Fruit fly (Drosophila melanogaster): ENCODE measurements around the gene CG3719.

The CG3719 gene

dm6 chrX:1392875-1393274, 12.6 kb upstream of the CG3719 start, which contains the start of gene Rilpl (continued):
- TF ChIP-seq Hey (tag; optimal IDR thresholded peaks at IDR 0.05) (no peak), ab (GFP tag; optimal IDR thresholded peaks at IDR 0.05) (no peak), CTCF (GFP tag; optimal IDR thresholded peaks at IDR 0.05) (no peak), jigr1 (GFP tag; IDR thresholded peaks at IDR 0.05) (no peak), CG10979 (tag; optimal IDR thresholded peaks at IDR 0.05) (no peak), CG34422 (GFP tag; IDR thresholded peaks at IDR 0.05) (peak; percentile 7; the same call in 1 of the 3 replicates), CG15479 (GFP tag; optimal IDR thresholded peaks at IDR 0.05) (peak; percentile 1), Hr78 (GFP tag; optimal IDR thresholded peaks at IDR 0.05) (no peak), CG12299 (tag; optimal IDR thresholded peaks at IDR 0.05) (no peak), Max (GFP tag; optimal IDR thresholded peaks at IDR 0.05) (peak; percentile 22), Dbx (GFP tag; IDR thresholded peaks at IDR 0.05) (no peak), ssp (GFP tag; IDR thresholded peaks at IDR 0.05) (no peak), NC2β (GFP tag; optimal IDR thresholded peaks at IDR 0.05) (no peak), CG9817 (tag; optimal IDR thresholded peaks at IDR 0.05) (no peak), CG17912 (GFP tag; optimal IDR thresholded peaks at IDR 0.05) (no peak), Awh (GFP tag; IDR thresholded peaks at IDR 0.05) (no peak), CG12155 (GFP tag; optimal IDR thresholded peaks at IDR 0.05) (peak; percentile 64), CG11560 (tag; IDR thresholded peaks at IDR 0.05) (no peak), sr (GFP tag; IDR thresholded peaks at IDR 0.05) (no peak), chif (GFP tag; optimal IDR thresholded peaks at IDR 0.05) (peak in 1 of 2 experiments; percentile 33), C15 (GFP tag; IDR thresholded peaks at IDR 0.05) (no peak), aop (GFP tag; IDR thresholded peaks at IDR 0.05) (no peak), mirr (GFP tag; optimal IDR thresholded peaks at IDR 0.05) (no peak), grau (tag; optimal IDR thresholded peaks at IDR 0.05) (peak; percentile 24), croc (GFP tag; conservative IDR thresholded peaks at IDR 0.05) (no peak), B-H2 (GFP tag; optimal IDR thresholded peaks at IDR 0.05) (peak; percentile 24), E2f1 (GFP tag; IDR thresholded peaks at IDR 0.05) (peak; percentile 42; the same call in 1 of the 2 replicates), nerfin-2 (GFP tag; IDR thresholded peaks at IDR 0.05; ENCODE audit: partially characterized antibody) (0 out of 2 replicates have a peak, but pooled peaks have one; percentile 28), pzg (GFP tag; optimal IDR thresholded peaks at IDR 0.05) (peak; percentile 93), CG4328 (GFP tag; optimal IDR thresholded peaks at IDR 0.05) (no peak), NC2α (GFP tag; optimal IDR thresholded peaks at IDR 0.05) (no peak), CG10959 (GFP tag; IDR thresholded peaks at IDR 0.05) (no peak), CG6683 (GFP tag; optimal IDR thresholded peaks at IDR 0.05) (no peak), Lim3 (GFP tag; IDR thresholded peaks at IDR 0.05) (no peak), CG2678 (tag; optimal IDR thresholded peaks at IDR 0.05) (no peak), pum (GFP tag; optimal IDR thresholded peaks at IDR 0.05) (no peak), cwo (GFP tag; optimal IDR thresholded peaks at IDR 0.05) (no peak), CG4617 (GFP tag; optimal IDR thresholded peaks at IDR 0.05; ENCODE audit: borderline replicate concordance) (peak; percentile 81), Sry-δ (GFP tag; optimal IDR thresholded peaks at IDR 0.05) (peak; percentile 40), CG12942 (GFP tag; optimal IDR thresholded peaks at IDR 0.05) (no peak), H2.0 (GFP tag; IDR thresholded peaks at IDR 0.05) (no peak; the same call in 1 of the 2 replicates), lmd (GFP tag; IDR thresholded peaks at IDR 0.05) (no peak), CG12236 (GFP tag; optimal IDR thresholded peaks at IDR 0.05) (no peak), gsb-n (tag; optimal IDR thresholded peaks at IDR 0.05) (peak; percentile 75), gem (tag; optimal IDR thresholded peaks at IDR 0.05) (no peak), bsh (GFP tag; optimal IDR thresholded peaks at IDR 0.05) (peak in 1 of 2 experiments; percentile 7), rib (GFP tag; IDR thresholded peaks at IDR 0.05) (peak; percentile 87), Fer1 (GFP tag; optimal IDR thresholded peaks at IDR 0.05) (peak; percentile 32), bab2 (GFP tag; optimal IDR thresholded peaks at IDR 0.05) (peak; percentile 2), ftz-f1 (GFP tag; optimal IDR thresholded peaks at IDR 0.05) (no peak), Elba2 (GFP tag; optimal IDR thresholded peaks at IDR 0.05) (no peak), CG11093 (GFP tag; IDR thresholded peaks at IDR 0.05) (no peak)

Measured in whole organism, embryonic.